Worm (Caenorhabditis elegans) whole organism, late embryonic: ENCODE results near the gene F42A9.8.

Source experiments
- ceh-48 ChIP-seq: sonication (generic microtip); optimal IDR thresholded peaks from 2 replicates; lab custom pipeline; 2016; ENCODE audit warnings: missing genetic modification characterization, inconsistent platforms, missing compliant biosample characterization
- ceh-6 ChIP-seq: fragments of 200-800 bp; sonication (Bioruptor generic); optimal IDR thresholded peaks from 2 replicates; lab custom pipeline; 2018; ENCODE audit warnings: mild to moderate bottlenecking, missing genetic modification characterization, missing compliant biosample characterization
- dmd-4 ChIP-seq: sonication (generic microtip); optimal IDR thresholded peaks from 2 replicates; lab custom pipeline; 2016; ENCODE audit warnings: borderline replicate concordance, missing genetic modification characterization, missing compliant biosample characterization
- elt-2 ChIP-seq: sonication (generic microtip); optimal IDR thresholded peaks from 2 replicates; lab custom pipeline; 2016; ENCODE audit warnings: missing genetic modification reagents, missing genetic modification characterization, missing compliant biosample characterization
- hlh-8 ChIP-seq: sonication (generic microtip); optimal IDR thresholded peaks from 2 replicates; lab custom pipeline; 2016; ENCODE audit warnings: missing genotype, missing genetic modification characterization, missing compliant biosample characterization
- nfya-1 ChIP-seq: sonication (generic microtip); optimal IDR thresholded peaks from 2 replicates; lab custom pipeline; 2017; ENCODE audit warnings: missing genetic modification characterization, mild to moderate bottlenecking, missing compliant biosample characterization, antibody characterized with exemption, moderate library complexity
- nhr-232 ChIP-seq: sonication (generic microtip); optimal IDR thresholded peaks from 2 replicates; lab custom pipeline; 2016; ENCODE audit warnings: missing genetic modification characterization, missing compliant biosample characterization
- pha-4 ChIP-seq: fragments of 150-350 bp; optimal IDR thresholded peaks from 2 replicates; lab custom pipeline; 2018; ENCODE audit warnings: missing biosample characterization, missing genetic modification reagents, missing genetic modification characterization
- ref-2 ChIP-seq: sonication (generic microtip); optimal IDR thresholded peaks from 2 replicates; lab custom pipeline; 2016; ENCODE audit warnings: missing genetic modification characterization, missing compliant biosample characterization
- syd-9 ChIP-seq: sonication (generic microtip); optimal IDR thresholded peaks from 2 replicates; lab custom pipeline; 2016; ENCODE audit warnings: mild to moderate bottlenecking, missing genetic modification characterization, moderate library complexity, missing compliant biosample characterization
- tbx-2 ChIP-seq: sonication (generic microtip); optimal IDR thresholded peaks from 2 replicates; lab custom pipeline; 2016; ENCODE audit warnings: missing genetic modification characterization, missing compliant biosample characterization
- unc-86 ChIP-seq: sonication (generic microtip); optimal IDR thresholded peaks from 2 replicates; lab custom pipeline; 2016; ENCODE audit warnings: missing genetic modification characterization, missing compliant biosample characterization
- ztf-16 ChIP-seq: sonication (generic microtip); optimal IDR thresholded peaks from 2 replicates; lab custom pipeline; 2017; ENCODE audit warnings: missing genetic modification characterization, missing compliant biosample characterization

DNA sequence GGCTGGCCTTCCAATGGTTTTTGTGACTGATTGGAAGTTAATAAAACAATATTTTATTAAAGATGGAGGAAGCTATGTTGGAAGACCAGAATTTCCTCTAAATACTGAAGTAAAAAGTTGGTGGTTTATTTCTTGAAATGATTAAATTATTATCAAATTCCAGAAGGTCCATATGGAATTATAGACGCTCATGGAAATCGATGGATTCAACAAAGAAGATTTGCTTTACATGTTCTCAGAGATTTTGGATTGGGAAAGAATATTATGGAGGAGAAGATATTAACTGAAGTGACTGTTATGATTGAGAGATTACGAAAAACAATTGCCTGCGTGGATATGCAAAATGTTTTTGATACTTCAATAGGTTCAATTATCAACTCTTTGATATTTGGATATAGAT is 3.3 kb downstream of the F42A9.8 start:
- TF ChIP-seq elt-2 (no peak), ref-2 (tag; lab: Kevin White, UChicago) (no peak), syd-9 (tag; lab: Kevin White, UChicago) (no peak), tbx-2 (no peak), pha-4 (tag; lab: Kevin White, UChicago) (no peak), ztf-16 (tag; lab: Kevin White, UChicago) (no peak), ceh-6 (GFP tag; lab: Kevin White, UChicago) (no peak), dmd-4 (tag; lab: Kevin White, UChicago) (no peak), nfya-1 (no peak), unc-86 (tag; lab: Kevin White, UChicago) (no peak), nhr-232 (tag; lab: Kevin White, UChicago) (no peak), ceh-48 (tag; lab: Kevin White, UChicago) (no peak), hlh-8 (tag; lab: Kevin White, UChicago) (no peak)
